Fruit fly (Drosophila melanogaster) whole organism, pupa: ENCODE data around the gene alpha-Man-IIa.
A peak's percentile ranks its signal among the peaks of the same experiment; 100 is the strongest.

Experiments used
- CG10348 ChIP-seq: fragments of 200-800 bp; sonication (Bioruptor generic); IDR thresholded peaks from 2 replicates; pipeline ENCODE4 v1.3.6; 2022; ENCODE audit warnings: missing biosample characterization, missing genetic modification characterization
- CG12605 ChIP-seq: fragments of 200-800 bp; sonication (Bioruptor generic); IDR thresholded peaks from 2 replicates; pipeline ENCODE4 v1.3.6; 2022; ENCODE audit warnings: missing biosample characterization, missing genetic modification characterization
- CG13204 ChIP-seq: fragments of 200-800 bp; sonication (Bioruptor generic); optimal IDR thresholded peaks from 2 replicates; lab custom pipeline; 2018; ENCODE audit warnings: missing biosample characterization, mild to moderate bottlenecking, missing genetic modification characterization, moderate library complexity
- CG14655 ChIP-seq: fragments of 200-800 bp; sonication (Bioruptor generic); optimal IDR thresholded peaks from 3 replicates; lab custom pipeline; 2017; ENCODE audit warnings: mild to moderate bottlenecking, missing biosample characterization, missing genetic modification reagents, missing genetic modification characterization
- CG15710 ChIP-seq: fragments of 200-800 bp; sonication (Bioruptor generic); optimal IDR thresholded peaks from 2 replicates; lab custom pipeline; 2018; ENCODE audit warnings: missing biosample characterization, mild to moderate bottlenecking, missing genetic modification characterization, moderate library complexity
- CG17806 ChIP-seq: fragments of 200-800 bp; sonication (Bioruptor generic); optimal IDR thresholded peaks from 2 replicates; lab custom pipeline; 2018; ENCODE audit warnings: missing biosample characterization, mild to moderate bottlenecking, missing genetic modification characterization, moderate library complexity
- CG32121 ChIP-seq: fragments of 200-800 bp; sonication (Bioruptor generic); IDR thresholded peaks from 2 replicates; pipeline ENCODE4 v1.3.6; 2022; ENCODE audit warnings: missing biosample characterization, missing genetic modification characterization
- CG34367 ChIP-seq: fragments of 200-800 bp; sonication (Bioruptor generic); optimal IDR thresholded peaks from 2 replicates; lab custom pipeline; 2018; ENCODE audit warnings: missing biosample characterization, mild to moderate bottlenecking, missing genetic modification characterization
- CG4496 ChIP-seq: fragments of 200-800 bp; sonication (Bioruptor generic); IDR thresholded peaks from 3 replicates; pipeline ENCODE4 v1.3.6; 2022; ENCODE audit warnings: missing biosample characterization, missing genetic modification characterization
- CG8159 ChIP-seq: fragments of 200-800 bp; sonication (Bioruptor generic); optimal IDR thresholded peaks from 3 replicates; lab custom pipeline; 2018; ENCODE audit warnings: missing biosample characterization, mild to moderate bottlenecking, missing genetic modification characterization, moderate library complexity
- CG8301 ChIP-seq: fragments of 200-800 bp; sonication (Bioruptor generic); optimal IDR thresholded peaks from 2 replicates; lab custom pipeline; 2018; ENCODE audit warnings: missing biosample characterization, mild to moderate bottlenecking, missing genetic modification characterization
- CG9948 ChIP-seq: fragments of 200-800 bp; sonication (Bioruptor generic); optimal IDR thresholded peaks from 2 replicates; lab custom pipeline; 2018; ENCODE audit warnings: missing biosample characterization, mild to moderate bottlenecking, missing genetic modification characterization, moderate library complexity
- D1 ChIP-seq: fragments of 200-800 bp; sonication (Bioruptor generic); optimal IDR thresholded peaks from 2 replicates; lab custom pipeline; 2018; ENCODE audit warnings: missing biosample characterization, mild to moderate bottlenecking, missing genetic modification characterization, moderate library complexity
- EcR ChIP-seq: fragments of 200-800 bp; sonication (Bioruptor generic); optimal IDR thresholded peaks from 3 replicates; lab custom pipeline; 2019; ENCODE audit warnings: missing biosample characterization, missing genetic modification characterization, mild to moderate bottlenecking, moderate library complexity, missing genetic modification reagents
- Ets98B ChIP-seq: fragments of 200-800 bp; sonication (Bioruptor generic); IDR thresholded peaks from 2 replicates; pipeline ENCODE4 v1.3.6; 2022; ENCODE audit warnings: missing biosample characterization, missing genetic modification characterization
- Pif1A ChIP-seq: fragments of 200-800 bp; sonication (Bioruptor generic); optimal IDR thresholded peaks from 3 replicates; lab custom pipeline; 2016; ENCODE audit warnings: missing biosample characterization, missing genetic modification characterization
- Pif1B ChIP-seq: fragments of 200-800 bp; sonication (Bioruptor generic); optimal IDR thresholded peaks from 3 replicates; lab custom pipeline; 2016; ENCODE audit warnings: missing biosample characterization, missing genetic modification characterization
- Snoo ChIP-seq: fragments of 200-800 bp; sonication (Bioruptor generic); optimal IDR thresholded peaks from 3 replicates; lab custom pipeline; 2017; ENCODE audit warnings: missing biosample characterization, mild to moderate bottlenecking, missing genetic modification characterization, inconsistent platforms
- fd96Ca ChIP-seq: fragments of 200-800 bp; sonication (Bioruptor generic); IDR thresholded peaks from 3 replicates; pipeline ENCODE4 v1.3.6; 2022; ENCODE audit warnings: missing biosample characterization, missing genetic modification characterization
- gl ChIP-seq: fragments of 200-800 bp; sonication (Bioruptor generic); optimal IDR thresholded peaks from 2 replicates; lab custom pipeline; 2018; ENCODE audit warnings: missing biosample characterization, mild to moderate bottlenecking, missing genetic modification characterization
- rn ChIP-seq: fragments of 200-800 bp; sonication (Bioruptor generic); IDR thresholded peaks from 2 replicates; pipeline ENCODE4 v1.3.6; 2022; ENCODE audit warnings: missing biosample characterization, missing genetic modification characterization

The alpha-Man-IIa gene

dm6 chr3R:9404104-9404512, 8.2 kb upstream of the alpha-Man-IIa start, which contains the start of the genes CG9356, BBIP1 and CG8135:
Gene CG9356 (minus strand): TSS chr3R:9404269.
Gene BBIP1 (plus strand): TSS chr3R:9404385.
Gene CG8135 (plus strand): TSS chr3R:9404385.
- no peak for TF ChIP-seq CG12605 (GFP tag; lab: Robert Waterston, UW)
- TF ChIP-seq CG32121 (GFP tag; lab: Robert Waterston, UW), result no peak
- TF ChIP-seq Pif1B (GFP tag; lab: Kevin White, UChicago), result no peak
- TF ChIP-seq CG13204 (GFP tag; lab: Kevin White, UChicago), result no peak
- no peak for TF ChIP-seq EcR (GFP tag; lab: Kevin White, UChicago)
- TF ChIP-seq Ets98B, result peak; percentile 57
- no peak for TF ChIP-seq CG8301 (tag; lab: Kevin White, UChicago)
- TF ChIP-seq CG17806, result peak; percentile 40
- no peak for TF ChIP-seq rn
- TF ChIP-seq CG34367 (tag; lab: Kevin White, UChicago), result no peak
- TF ChIP-seq CG15710 (tag; lab: Kevin White, UChicago), result peak; percentile 51
- TF ChIP-seq fd96Ca, result 0 out of 3 replicates have a peak, but pooled peaks have one; percentile 52
- TF ChIP-seq Snoo (tag; lab: Kevin White, UChicago), result peak; percentile 50
- no peak for TF ChIP-seq CG14655 (GFP tag; lab: Kevin White, UChicago)
- TF ChIP-seq CG8159 (tag; lab: Kevin White, UChicago), result no peak
- no peak for TF ChIP-seq gl (tag; lab: Kevin White, UChicago)
- peak; percentile 55; the same call in 2 of the 3 replicates for TF ChIP-seq CG4496 (GFP tag; lab: Robert Waterston, UW)
- no peak for TF ChIP-seq CG9948 (tag; lab: Kevin White, UChicago)

- no peak for TF ChIP-seq CG14655 (GFP tag; lab: Kevin White, UChicago)
Observed at dm6 chr3R:9408069-9408468, 4.3 kb upstream of the alpha-Man-IIa start, which contains the start of gene CG44261. Gene CG44261 (minus strand): TSS chr3R:9408169.

dm6 chr3R:9410182-9410581, 2.2 kb upstream of the alpha-Man-IIa start, which contains the start of gene betaTub85D:
Gene betaTub85D (minus strand): TSS chr3R:9410282.
- TF ChIP-seq CG14655 (GFP tag; lab: Kevin White, UChicago) (no peak), CG8159 (tag; lab: Kevin White, UChicago) (no peak), Pif1B (GFP tag; lab: Kevin White, UChicago) (no peak), D1 (no peak), Snoo (tag; lab: Kevin White, UChicago) (no peak), CG32121 (GFP tag; lab: Robert Waterston, UW) (no peak), CG4496 (GFP tag; lab: Robert Waterston, UW) (no peak)

dm6 chr3R:9416951-9417350, 4.6 kb downstream of the alpha-Man-IIa start:
- TF ChIP-seq gl (tag; lab: Kevin White, UChicago) (no peak), CG9948 (tag; lab: Kevin White, UChicago) (no peak), Snoo (tag; lab: Kevin White, UChicago) (no peak), rn (no peak), CG10348 (GFP tag; lab: Robert Waterston, UW) (no peak), CG17806 (no peak), CG14655 (GFP tag; lab: Kevin White, UChicago) (no peak), EcR (GFP tag; lab: Kevin White, UChicago) (no peak), D1 (no peak), Ets98B (no peak), Pif1B (GFP tag; lab: Kevin White, UChicago) (no peak), CG12605 (GFP tag; lab: Robert Waterston, UW) (no peak), CG15710 (tag; lab: Kevin White, UChicago) (no peak), CG13204 (GFP tag; lab: Kevin White, UChicago) (no peak), CG8301 (tag; lab: Kevin White, UChicago) (no peak), CG32121 (GFP tag; lab: Robert Waterston, UW) (no peak), Pif1A (GFP tag; lab: Kevin White, UChicago) (no peak), CG34367 (tag; lab: Kevin White, UChicago) (no peak), CG4496 (GFP tag; lab: Robert Waterston, UW) (no peak), fd96Ca (no peak)

- TF ChIP-seq Snoo (tag; lab: Kevin White, UChicago), result peak; percentile 0
- no peak for TF ChIP-seq CG15710 (tag; lab: Kevin White, UChicago)
- TF ChIP-seq CG13204 (GFP tag; lab: Kevin White, UChicago), result no peak
- peak; percentile 26 for TF ChIP-seq gl (tag; lab: Kevin White, UChicago)
- peak; percentile 48 for TF ChIP-seq Pif1B (GFP tag; lab: Kevin White, UChicago)
Observed at dm6 chr3R:9417577-9418334, 5.4 kb downstream of the alpha-Man-IIa start, which contains the start of gene ps. Gene ps (plus strand): TSS chr3R:9417940.
